Worm (Caenorhabditis elegans) whole organism, young adult: ENCODE results near the gene F53B2.8.
A peak's percentile ranks its signal among the peaks of the same experiment; 100 is the strongest.

Source experiments
- D2030.7 ChIP-seq: fragments of 200-800 bp; sonication (Bioruptor generic); IDR thresholded peaks from 2 replicates; pipeline ENCODE4 v1.3.6; 2022; ENCODE audit warnings: missing genetic modification reagents, missing genetic modification characterization, missing compliant biosample characterization
- F23B12.7 ChIP-seq: sonication (generic microtip); optimal IDR thresholded peaks from 2 replicates; lab custom pipeline; 2017; ENCODE audit warnings: missing genetic modification characterization, mild to moderate bottlenecking, missing compliant biosample characterization, antibody characterized with exemption, moderate library complexity; ENCODE audit not compliant: insufficient read depth
- F33H1.4 ChIP-seq: fragments of 200-800 bp; sonication (Bioruptor generic); IDR thresholded peaks from 2 replicates; pipeline ENCODE4 v1.3.6; 2022; ENCODE audit warnings: missing genetic modification reagents, missing genetic modification characterization, missing compliant biosample characterization
- K12H6.12 ChIP-seq: fragments of 200-800 bp; sonication (Bioruptor generic); optimal IDR thresholded peaks from 2 replicates; lab custom pipeline; 2018; ENCODE audit warnings: mild to moderate bottlenecking, missing genetic modification characterization, missing compliant biosample characterization
- Y53G8AR.9 ChIP-seq: fragments of 200-800 bp; sonication (Bioruptor generic); conservative IDR thresholded peaks from 2 replicates; pipeline ENCODE4 v1.3.6; 2022; ENCODE audit warnings: missing genetic modification reagents, missing genetic modification characterization, missing compliant biosample characterization
- Y56A3A.18 ChIP-seq: fragments of 200-800 bp; sonication (Bioruptor generic); IDR thresholded peaks from 2 replicates; pipeline ENCODE4 v1.3.6; 2022; ENCODE audit warnings: missing genetic modification reagents, missing genetic modification characterization, missing compliant biosample characterization
- Y67H2A.10 ChIP-seq: fragments of 200-800 bp; sonication (Bioruptor generic); conservative IDR thresholded peaks from 2 replicates; pipeline ENCODE4 v1.3.6; 2022; ENCODE audit warnings: missing genetic modification reagents, missing genetic modification characterization, missing compliant biosample characterization
- ZK185.1 ChIP-seq: sonication (generic microtip); optimal IDR thresholded peaks from 2 replicates; lab custom pipeline; 2016; ENCODE audit warnings: mild to moderate bottlenecking, missing genetic modification characterization, missing compliant biosample characterization; ENCODE audit not compliant: poor library complexity, severe bottlenecking
- aptf-3 ChIP-seq: fragments of 200-800 bp; sonication (Bioruptor generic); IDR thresholded peaks from 2 replicates; pipeline ENCODE4 v1.3.6; 2022; ENCODE audit warnings: missing genetic modification characterization, missing compliant biosample characterization
- attf-6 ChIP-seq: fragments of 200-800 bp; sonication (Bioruptor generic); IDR thresholded peaks from 2 replicates; pipeline ENCODE4 v1.3.6; 2022; ENCODE audit warnings: missing genetic modification reagents, missing genetic modification characterization, missing compliant biosample characterization
- bed-1 ChIP-seq: fragments of 200-800 bp; sonication (Bioruptor generic); IDR thresholded peaks from 2 replicates; pipeline ENCODE4 v1.3.6; 2022; ENCODE audit warnings: missing genetic modification reagents, missing genetic modification characterization, missing compliant biosample characterization
- ccch-3 ChIP-seq: fragments of 200-800 bp; sonication (Bioruptor generic); optimal IDR thresholded peaks from 2 replicates; lab custom pipeline; 2018; ENCODE audit warnings: mild to moderate bottlenecking, missing genetic modification characterization, missing compliant biosample characterization
- cebp-2 ChIP-seq: fragments of 200-800 bp; sonication (Bioruptor generic); IDR thresholded peaks from 2 replicates; pipeline ENCODE4 v1.3.6; 2022; ENCODE audit warnings: missing genetic modification characterization, missing compliant biosample characterization
- ceh-91 ChIP-seq: fragments of 200-800 bp; sonication (Bioruptor generic); IDR thresholded peaks from 2 replicates; pipeline ENCODE4 v1.3.6; 2022; ENCODE audit warnings: missing genetic modification reagents, missing genetic modification characterization, missing compliant biosample characterization
- die-1 ChIP-seq: sonication (generic microtip); optimal IDR thresholded peaks from 2 replicates; lab custom pipeline; 2016; ENCODE audit warnings: missing genotype, mild to moderate bottlenecking, missing genetic modification characterization, missing compliant biosample characterization
- dpl-1 ChIP-seq: fragments of 150-350 bp; optimal IDR thresholded peaks from 2 replicates; lab custom pipeline; 2014; ENCODE audit warnings: missing biosample characterization, missing genetic modification reagents, missing genetic modification characterization
- efl-1 ChIP-seq: fragments of 150-350 bp; optimal IDR thresholded peaks from 2 replicates; lab custom pipeline; 2014; ENCODE audit warnings: missing biosample characterization, missing genetic modification reagents, missing genetic modification characterization
- egl-44 ChIP-seq: fragments of 200-800 bp; sonication (Bioruptor generic); IDR thresholded peaks from 2 replicates; pipeline ENCODE4 v1.3.6; 2022; ENCODE audit warnings: missing genetic modification reagents, missing genetic modification characterization, missing compliant biosample characterization
- him-1 ChIP-seq: sonication (generic microtip); optimal IDR thresholded peaks from 2 replicates; lab custom pipeline; 2016; ENCODE audit warnings: missing genotype, missing genetic modification reagents, missing genetic modification characterization, missing compliant biosample characterization
- hmg-1.2 ChIP-seq: fragments of 200-800 bp; sonication (Bioruptor generic); IDR thresholded peaks from 2 replicates; pipeline ENCODE4 v1.3.6; 2022; ENCODE audit warnings: missing genetic modification reagents, missing genetic modification characterization, missing compliant biosample characterization
- hsf-1 ChIP-seq: fragments of 200-800 bp; sonication (Bioruptor generic); IDR thresholded peaks from 2 replicates; pipeline ENCODE4 v1.3.6; 2022; ENCODE audit warnings: missing genetic modification reagents, missing genetic modification characterization, missing compliant biosample characterization
- let-607 ChIP-seq, 2 experiments: fragments of 200-800 bp in 1 of 2; sonication (Bioruptor generic) in 1 of 2; sonication (generic microtip) in 1 of 2; optimal IDR thresholded peaks; 2 replicates each; lab custom pipeline; 2016 to 2018; ENCODE audit warnings: mild to moderate bottlenecking in 2 of 2, missing compliant biosample characterization in 2 of 2, missing genetic modification characterization in 2 of 2, moderate library complexity in 2 of 2, missing genotype in 1 of 2
- lin-35 ChIP-seq, 3 experiments: fragments of 150-350 bp in 2 of 3; sonication (generic microtip) in 1 of 3; optimal IDR thresholded peaks; 2 replicates each; lab custom pipeline; 2014 to 2018; ENCODE audit warnings: missing biosample characterization in 3 of 3, missing genetic modification characterization in 3 of 3, missing genetic modification reagents in 3 of 3
- lin-40 ChIP-seq: sonication (generic microtip); optimal IDR thresholded peaks from 2 replicates; lab custom pipeline; 2016; ENCODE audit warnings: missing genetic modification characterization, mild to moderate bottlenecking, missing compliant biosample characterization, missing genotype, missing genetic modification reagents
- lin-54 ChIP-seq: fragments of 200-800 bp; sonication (Bioruptor generic); optimal IDR thresholded peaks from 2 replicates; lab custom pipeline; 2018; ENCODE audit warnings: mild to moderate bottlenecking, missing genetic modification characterization, missing compliant biosample characterization
- lsl-1 ChIP-seq: fragments of 200-800 bp; sonication (Bioruptor generic); optimal IDR thresholded peaks from 2 replicates; lab custom pipeline; 2018; ENCODE audit warnings: mild to moderate bottlenecking, missing genetic modification characterization, moderate library complexity, missing compliant biosample characterization
- lsy-27 ChIP-seq: sonication (generic microtip); optimal IDR thresholded peaks from 2 replicates; lab custom pipeline; 2017; ENCODE audit warnings: missing genetic modification characterization, mild to moderate bottlenecking, missing compliant biosample characterization, antibody characterized with exemption, missing genotype, borderline replicate concordance; ENCODE audit not compliant: insufficient read depth
- madf-3 ChIP-seq: fragments of 200-800 bp; sonication (Bioruptor generic); IDR thresholded peaks from 2 replicates; pipeline ENCODE4 v1.3.6; 2022; ENCODE audit warnings: missing genetic modification reagents, missing genetic modification characterization, missing compliant biosample characterization
- madf-6 ChIP-seq: fragments of 200-800 bp; sonication (Bioruptor generic); IDR thresholded peaks from 2 replicates; pipeline ENCODE4 v1.3.6; 2022; ENCODE audit warnings: missing genetic modification reagents, missing genetic modification characterization, missing compliant biosample characterization
- nhr-90 ChIP-seq: sonication (generic microtip); optimal IDR thresholded peaks from 2 replicates; lab custom pipeline; 2016; ENCODE audit warnings: missing genotype, mild to moderate bottlenecking, missing genetic modification characterization, missing compliant biosample characterization
- rpc-1 ChIP-seq, 2 experiments: fragments of 150-350 bp in 1 of 2; sonication (generic microtip) in 1 of 2; optimal IDR thresholded peaks; 2 replicates each; lab custom pipeline; 2014 to 2018; ENCODE audit warnings: missing biosample characterization in 1 of 2, missing genetic modification characterization in 1 of 2, missing genetic modification reagents in 1 of 2, missing genotype in 1 of 2
- snpc-4 ChIP-seq, 5 experiments: fragments of 150-350 bp in 1 of 5; sonication (generic microtip) in 4 of 5; optimal IDR thresholded peaks; 2 replicates each; lab custom pipeline; 2014 to 2018; ENCODE audit warnings: missing genetic modification characterization in 5 of 5, missing biosample characterization in 3 of 5, antibody characterized with exemption in 2 of 5, mild to moderate bottlenecking in 2 of 5, missing compliant biosample characterization in 2 of 5, missing genotype in 2 of 5, moderate library complexity in 2 of 5, missing genetic modification reagents in 1 of 5
- xnd-1 ChIP-seq: sonication (generic microtip); optimal IDR thresholded peaks from 2 replicates; lab custom pipeline; 2016; ENCODE audit warnings: missing genotype, missing genetic modification reagents, missing genetic modification characterization, missing compliant biosample characterization
- zfh-2 ChIP-seq: fragments of 200-800 bp; sonication (Bioruptor generic); conservative IDR thresholded peaks from 2 replicates; pipeline ENCODE4 v1.3.6; 2022; ENCODE audit warnings: missing genetic modification reagents, missing genetic modification characterization, missing compliant biosample characterization
- ztf-18 ChIP-seq: sonication (generic microtip); optimal IDR thresholded peaks from 2 replicates; lab custom pipeline; 2016; ENCODE audit warnings: missing genotype, mild to moderate bottlenecking, missing genetic modification characterization, missing compliant biosample characterization

F53B2.8 gene

DNA sequence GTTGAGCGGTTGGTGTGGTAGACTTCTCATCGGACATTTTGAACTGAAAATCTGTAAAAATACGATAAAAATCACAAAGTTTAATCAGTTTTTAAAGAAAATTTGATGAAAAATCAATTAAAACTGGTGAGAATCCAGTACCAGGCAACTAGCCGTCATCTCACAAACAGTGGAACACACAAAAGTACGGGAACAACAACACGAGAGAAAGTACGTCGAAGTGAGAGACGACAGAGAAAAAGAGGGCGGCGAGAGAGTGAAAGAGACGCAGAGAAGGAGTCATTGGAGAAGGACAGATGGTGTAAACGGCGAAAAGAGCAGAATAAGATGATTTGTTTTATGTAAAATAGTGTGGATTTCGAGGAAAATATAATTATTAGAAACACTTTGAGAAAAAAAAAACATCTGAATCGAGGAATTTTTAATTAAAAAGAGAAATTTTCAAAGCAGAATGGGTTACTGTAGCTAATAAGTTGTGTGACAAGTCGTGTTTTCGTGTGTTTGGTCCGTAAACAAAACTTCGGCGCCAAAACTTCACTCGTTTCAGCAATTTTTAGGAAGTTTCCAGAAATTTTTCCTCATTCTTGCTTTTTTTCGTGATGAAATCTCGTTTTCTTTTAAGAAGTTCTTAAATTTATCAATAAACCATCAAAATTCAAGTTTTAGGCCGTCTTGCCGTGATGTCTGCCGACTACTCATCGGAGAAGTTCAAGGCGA, 40.1 kb upstream of the F53B2.8 start, which contains the start of the genes hsb-1 and let-99 (continued):
- peak; percentile 93 for TF ChIP-seq hmg-1.2 (GFP tag; lab: Robert Waterston, UW)
- TF ChIP-seq bed-1 (GFP tag; lab: Robert Waterston, UW): no peak
- TF ChIP-seq xnd-1: peak; percentile 91
- no peak for TF ChIP-seq aptf-3 (GFP tag; lab: Robert Waterston, UW)
- peak; percentile 65 for TF ChIP-seq ceh-91 (GFP tag; lab: Robert Waterston, UW)
- TF ChIP-seq snpc-4 (GFP tag; optimal IDR thresholded peaks at IDR 0.05; lab: Kevin White, UChicago): peak; percentile 52
- TF ChIP-seq snpc-4 (tag; optimal IDR thresholded peaks at IDR 0.05; lab: Kevin White, UChicago): peak in 3 of 4 experiments; percentile 48 to 64 (median 61)
- peak; percentile 82 for TF ChIP-seq efl-1

DNA sequence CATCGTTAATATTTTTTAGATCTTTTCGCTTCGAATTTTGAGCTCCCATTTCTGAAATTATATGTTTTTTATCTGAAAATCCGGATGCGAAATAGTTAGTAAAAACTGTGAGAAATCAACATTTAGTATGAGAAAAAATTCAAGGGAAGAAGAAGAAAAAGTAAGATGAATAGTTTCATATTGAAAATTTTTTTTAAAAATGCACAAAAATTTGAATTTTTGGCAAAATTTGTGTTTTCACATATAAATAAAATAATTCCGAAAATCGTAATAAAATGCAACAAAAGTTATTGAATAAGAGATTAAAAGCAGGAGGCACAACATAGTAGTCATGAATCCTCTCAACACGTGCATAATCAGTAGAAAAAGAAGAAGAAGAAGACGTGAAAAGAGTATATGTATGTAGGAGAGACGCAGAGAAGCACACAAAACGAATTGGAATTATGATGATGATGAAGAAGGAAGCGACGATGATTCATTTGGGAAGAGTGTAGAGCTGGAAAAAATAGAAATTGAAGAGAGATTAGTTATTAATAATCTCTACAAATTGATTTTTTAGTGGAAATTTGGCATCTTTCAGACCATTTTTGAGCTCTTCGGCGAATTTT, 38.8 kb upstream of the F53B2.8 start, which contains the start of gene eak-7:
TSS of gene eak-7 (minus strand) at position 51 of the 608 bp plus-strand sequence.
- TF ChIP-seq Y67H2A.10: no peak
- no peak for TF ChIP-seq rpc-1 (optimal IDR thresholded peaks at IDR 0.05; lab: Kevin White, UChicago)
- TF ChIP-seq rpc-1 (tag; optimal IDR thresholded peaks at IDR 0.05; lab: Kevin White, UChicago): no peak
- TF ChIP-seq zfh-2 (GFP tag; lab: Robert Waterston, UW): no peak
- no peak for TF ChIP-seq ceh-91 (GFP tag; lab: Robert Waterston, UW)
- TF ChIP-seq K12H6.12 (tag; lab: Kevin White, UChicago): no peak
- TF ChIP-seq hsf-1 (GFP tag; lab: Robert Waterston, UW): 0 out of 2 replicates have a peak, but pooled peaks have one; percentile 28

DNA sequence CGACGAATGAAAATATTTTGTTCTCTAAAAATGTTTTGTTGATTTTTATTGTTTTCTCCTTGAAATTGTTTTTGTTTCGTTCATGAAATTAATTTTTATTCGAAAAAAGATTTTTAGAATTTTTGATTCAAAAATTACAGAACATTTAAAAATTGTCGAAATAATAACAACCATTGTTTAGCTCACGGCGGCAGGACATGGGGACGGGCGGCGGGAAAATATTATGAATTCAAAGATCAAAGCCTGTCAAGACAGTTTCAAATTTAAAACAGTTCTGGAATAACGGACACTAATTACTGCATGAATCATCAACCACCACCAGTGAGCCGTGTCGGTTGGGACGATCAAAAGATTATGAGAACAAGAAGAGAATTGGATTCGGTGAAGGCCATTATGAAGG, 33.4 kb upstream of the F53B2.8 start, which contains the start of gene snb-7:
TSS of gene snb-7 (plus strand) at position 301 of the 400 bp plus-strand sequence.
- TF ChIP-seq madf-3 (GFP tag; lab: Robert Waterston, UW) (0 out of 2 replicates have a peak, but pooled peaks have one; percentile 61), Y56A3A.18 (GFP tag; lab: Robert Waterston, UW) (0 out of 2 replicates have a peak, but pooled peaks have one; percentile 26), let-607 (tag; optimal IDR thresholded peaks at IDR 0.05; lab: Kevin White, UChicago) (no peak)
- TF ChIP-seq, all 124 proteins: peak for 2

DNA sequence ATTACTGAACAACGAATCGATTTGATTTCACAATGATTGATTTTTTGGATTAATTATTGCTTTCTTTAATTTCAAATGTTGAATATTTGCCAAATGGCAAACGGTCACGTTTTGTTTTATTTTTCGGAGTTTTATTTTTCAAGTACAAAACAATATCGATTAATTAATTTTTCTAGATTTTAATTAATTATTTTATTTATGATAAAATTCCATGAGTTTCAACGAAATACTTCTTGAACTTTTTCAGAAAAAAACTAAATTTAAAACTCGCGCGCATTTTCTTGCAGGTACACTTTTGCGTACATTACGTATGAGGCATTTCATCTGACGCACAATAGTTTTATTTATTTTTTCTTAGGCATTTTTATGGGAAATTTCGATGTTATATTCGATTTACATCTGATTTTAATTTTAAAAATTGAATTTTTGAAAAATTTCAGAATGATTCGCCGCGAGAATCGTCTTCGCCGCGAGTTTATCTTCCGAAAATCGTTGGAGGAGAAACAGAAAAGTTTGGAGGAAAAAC, 31.8 kb upstream of the F53B2.8 start, which contains the start of the genes ZK795.2 and ZK795.3:
TSS of gene ZK795.2 (minus strand) at position 51 of the 526 bp plus-strand sequence.
TSS of gene ZK795.3 (plus strand) at position 441 of the 526 bp plus-strand sequence.
- TF ChIP-seq lsl-1 (peak; percentile 21), die-1 (no peak), F23B12.7 (tag; lab: Kevin White, UChicago) (peak; percentile 35), Y53G8AR.9 (no peak), ccch-3 (no peak), cebp-2 (no peak), dpl-1 (GFP tag; lab: Kevin White, UChicago) (peak; percentile 86), lin-35 (GFP tag; optimal IDR thresholded peaks at IDR 0.05; lab: Kevin White, UChicago) (peak; percentile 71 to 95 (median 76)), lin-54 (GFP tag; lab: Kevin White, UChicago) (peak; percentile 97), ztf-18 (tag; lab: Kevin White, UChicago) (no peak), ZK185.1 (tag; lab: Kevin White, UChicago) (peak; percentile 23), efl-1 (peak; percentile 87), lsy-27 (tag; lab: Kevin White, UChicago) (no peak), D2030.7 (GFP tag; lab: Robert Waterston, UW) (peak; percentile 31; the same call in 1 of the 2 replicates), ceh-91 (GFP tag; lab: Robert Waterston, UW) (no peak), hmg-1.2 (GFP tag; lab: Robert Waterston, UW) (peak; percentile 24; the same call in 1 of the 2 replicates), attf-6 (GFP tag; lab: Robert Waterston, UW) (no peak), nhr-90 (tag; lab: Kevin White, UChicago) (no peak), him-1 (tag; lab: Kevin White, UChicago) (peak; percentile 2), lin-40 (tag; lab: Kevin White, UChicago) (peak; percentile 31), egl-44 (GFP tag; lab: Robert Waterston, UW) (no peak), madf-6 (GFP tag; lab: Robert Waterston, UW) (peak; percentile 35; the same call in 1 of the 2 replicates), F33H1.4 (GFP tag; lab: Robert Waterston, UW) (peak; percentile 51), bed-1 (GFP tag; lab: Robert Waterston, UW) (no peak)
- TF ChIP-seq, all 124 proteins: peak for 13
